Worm (Caenorhabditis elegans): Measurements from ENCODE around the gene cutl-17.

DNA sequence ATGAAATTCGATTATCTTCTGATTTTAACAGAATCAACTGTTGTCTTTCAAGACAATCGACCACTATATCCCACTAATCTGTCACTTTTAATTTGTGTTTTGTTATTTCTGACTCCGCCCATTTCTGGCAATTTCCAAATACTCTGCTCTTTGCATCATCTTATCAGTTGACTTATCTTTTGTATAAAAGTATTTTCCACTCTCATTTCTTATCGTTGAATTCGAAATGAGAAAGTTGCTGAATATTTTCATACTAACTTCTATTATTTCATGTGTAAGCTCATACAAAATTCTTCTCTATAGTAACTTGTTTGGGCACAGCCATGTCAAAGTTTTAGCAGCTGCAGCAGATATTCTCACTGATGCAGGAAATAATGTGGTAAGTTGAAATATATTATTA, 42.8 kb upstream of the cutl-17 start, which contains the start of gene ugt-21:
- TF ChIP-seq fkh-10 (GFP tag; optimal IDR thresholded peaks at IDR 0.05) (no peak), ceh-63 (GFP tag; optimal IDR thresholded peaks at IDR 0.05) (no peak), blmp-1 (tag; optimal IDR thresholded peaks at IDR 0.05) (no peak), nhr-85 (tag) (no peak), skn-1 (tag; optimal IDR thresholded peaks at IDR 0.05) (no peak), pqm-1 (tag; optimal IDR thresholded peaks at IDR 0.05) (no peak), nhr-11 (tag; optimal IDR thresholded peaks at IDR 0.05) (no peak), nhr-19 (GFP tag; conservative IDR thresholded peaks at IDR 0.05) (no peak), zip-4 (GFP tag; optimal IDR thresholded peaks at IDR 0.05) (no peak), egl-27 (tag; optimal IDR thresholded peaks at IDR 0.05) (no peak)

All from whole organism, L1 larva.